Worm (Caenorhabditis elegans) whole organism, L4/young adult: Measurements from ENCODE around the gene H12D21.9.

Experiments used
- dao-5 ChIP-seq: sonication (generic microtip); optimal IDR thresholded peaks from 2 replicates; lab custom pipeline; 2016; ENCODE audit warnings: missing genotype, missing genetic modification characterization, moderate library complexity, missing compliant biosample characterization
- him-1 ChIP-seq: sonication (generic microtip); optimal IDR thresholded peaks from 2 replicates; lab custom pipeline; 2016; ENCODE audit warnings: missing genotype, missing genetic modification reagents, missing genetic modification characterization, missing compliant biosample characterization

- TF ChIP-seq him-1 (tag; lab: Kevin White, UChicago) (no peak), dao-5 (tag; lab: Kevin White, UChicago) (no peak)
These were observed 41.1 kb downstream of the H12D21.9 start, which contains the start of gene gcy-14 for ce11 chrV:14868181-14868580.
